Fruit fly (Drosophila melanogaster): ENCODE results near the gene CG14937.
A peak's percentile ranks its signal among the peaks of the same experiment; 100 is the strongest.

The CG14937 gene

dm6 chr2L:11793986-11794385 lies at the start of gene CG14937:
Gene CG14937 (minus strand): TSS chr2L:11794086.
- TF ChIP-seq CG10669 (GFP tag; optimal IDR thresholded peaks at IDR 0.05) (no peak), Ets21C (GFP tag; optimal IDR thresholded peaks at IDR 0.05) (no peak), CG3032 (tag; optimal IDR thresholded peaks at IDR 0.05) (no peak), fd59A (GFP tag; optimal IDR thresholded peaks at IDR 0.05) (no peak), CG11762 (GFP tag; optimal IDR thresholded peaks at IDR 0.05; ENCODE audit: insufficient read depth) (no peak), spab (GFP tag; optimal IDR thresholded peaks at IDR 0.05) (no peak), CG1621 (tag; optimal IDR thresholded peaks at IDR 0.05) (no peak), Sox14 (GFP tag; optimal IDR thresholded peaks at IDR 0.05) (no peak), lz (GFP tag; optimal IDR thresholded peaks at IDR 0.05) (no peak), Ets96B (tag; optimal IDR thresholded peaks at IDR 0.05) (no peak), CG16779 (tag; optimal IDR thresholded peaks at IDR 0.05) (no peak), pdm3 (GFP tag; optimal IDR thresholded peaks at IDR 0.05) (no peak), net (GFP tag; optimal IDR thresholded peaks at IDR 0.05) (no peak), CG31627 (GFP tag; optimal IDR thresholded peaks at IDR 0.05) (no peak), CG8632 (GFP tag; optimal IDR thresholded peaks at IDR 0.05) (no peak), vri (GFP tag; optimal IDR thresholded peaks at IDR 0.05) (no peak), cyc (GFP tag; optimal IDR thresholded peaks at IDR 0.05) (no peak)

dm6 chr2L:11842291-11843187 lies 48.7 kb upstream of the CG14937 start, which contains the start of the genes CG44008, CG14933, CG46426 and CG42486:
Gene CG44008 (minus strand): TSS chr2L:11842445.
Gene CG14933 (plus strand): TSS chr2L:11842828.
Gene CG46426 (plus strand): TSS chr2L:11842828.
Gene CG42486 (plus strand): TSS chr2L:11843137.
- TF ChIP-seq salr (GFP tag; optimal IDR thresholded peaks at IDR 0.05) (no peak), fkh (GFP tag; optimal IDR thresholded peaks at IDR 0.05) (peak; percentile 60), Hr4 (GFP tag; optimal IDR thresholded peaks at IDR 0.05) (no peak), CG10631 (GFP tag; optimal IDR thresholded peaks at IDR 0.05) (no peak), CG8319 (GFP tag; optimal IDR thresholded peaks at IDR 0.05) (no peak), Blimp-1 (GFP tag; optimal IDR thresholded peaks at IDR 0.05) (no peak), dsx (GFP tag; optimal IDR thresholded peaks at IDR 0.05; ENCODE audit: poor library complexity, severe bottlenecking) (no peak), fd59A (GFP tag; optimal IDR thresholded peaks at IDR 0.05) (no peak), Hr38 (GFP tag; optimal IDR thresholded peaks at IDR 0.05) (no peak), fd85E (GFP tag; optimal IDR thresholded peaks at IDR 0.05) (no peak), CG6792 (GFP tag; optimal IDR thresholded peaks at IDR 0.05) (no peak), vri (GFP tag; optimal IDR thresholded peaks at IDR 0.05) (peak; percentile 17), topi (GFP tag; optimal IDR thresholded peaks at IDR 0.05) (no peak)

- TF ChIP-seq Sox14 (GFP tag; optimal IDR thresholded peaks at IDR 0.05) (no peak), Smox (GFP tag; optimal IDR thresholded peaks at IDR 0.05) (peak; percentile 3), fd85E (GFP tag; optimal IDR thresholded peaks at IDR 0.05) (no peak), Ets21C (GFP tag; optimal IDR thresholded peaks at IDR 0.05) (no peak), svp (GFP tag) (peak; percentile 51), Lpt (GFP tag; optimal IDR thresholded peaks at IDR 0.05) (no peak), Ets96B (tag; optimal IDR thresholded peaks at IDR 0.05) (no peak), CG11294 (GFP tag; IDR thresholded peaks at IDR 0.05) (no peak), Eip93F (GFP tag; optimal IDR thresholded peaks at IDR 0.05) (no peak), Met (GFP tag; optimal IDR thresholded peaks at IDR 0.05) (peak; percentile 13), CG11762 (GFP tag; optimal IDR thresholded peaks at IDR 0.05; ENCODE audit: insufficient read depth) (no peak), CG16779 (tag; optimal IDR thresholded peaks at IDR 0.05) (no peak), CG6854 (GFP tag; optimal IDR thresholded peaks at IDR 0.05) (no peak), CG7368 (GFP tag; optimal IDR thresholded peaks at IDR 0.05) (no peak), CG11902 (GFP tag; optimal IDR thresholded peaks at IDR 0.05) (no peak), esn (GFP tag; optimal IDR thresholded peaks at IDR 0.05) (no peak)
Measured at dm6 chr2L:11841538-11841937, 47.7 kb upstream of the CG14937 start.

Measured in whole organism, prepupa.